Fruit fly (Drosophila melanogaster) whole organism, embryonic: ENCODE results near the gene CG4025.
A peak's percentile ranks its signal among the peaks of the same experiment; 100 is the strongest.

Experiments
- Asciz ChIP-seq: fragments of 200-800 bp; sonication (Bioruptor generic); optimal IDR thresholded peaks from 2 replicates; lab custom pipeline; 2017; ENCODE audit warnings: missing biosample characterization, mild to moderate bottlenecking, missing genetic modification characterization, missing genetic modification reagents
- Awh ChIP-seq: fragments of 200-800 bp; sonication (Bioruptor generic); IDR thresholded peaks from 2 replicates; pipeline ENCODE4, ENCODE4 v1.3.6; 2022; ENCODE audit warnings: missing biosample characterization, missing genetic modification characterization
- CG10462 ChIP-seq: fragments of 200-800 bp; sonication (Bioruptor generic); optimal IDR thresholded peaks from 2 replicates; lab custom pipeline; 2016; ENCODE audit warnings: missing biosample characterization, missing genetic modification characterization
- CG12104 ChIP-seq: fragments of 200-800 bp; sonication (Bioruptor generic); optimal IDR thresholded peaks from 3 replicates; lab custom pipeline; 2016; ENCODE audit warnings: missing biosample characterization, missing genetic modification characterization
- CG12155 ChIP-seq: fragments of 200-800 bp; sonication (Bioruptor generic); optimal IDR thresholded peaks from 3 replicates; lab custom pipeline; 2016; ENCODE audit warnings: missing biosample characterization, missing genetic modification characterization
- CG1233 ChIP-seq: fragments of 200-800 bp; sonication (Bioruptor generic); optimal IDR thresholded peaks from 4 replicates; lab custom pipeline; 2018; ENCODE audit warnings: missing biosample characterization, mild to moderate bottlenecking, missing genetic modification characterization
- CG13894 ChIP-seq: fragments of 200-800 bp; sonication (Bioruptor generic); optimal IDR thresholded peaks from 3 replicates; lab custom pipeline; 2018; ENCODE audit warnings: missing biosample characterization, mild to moderate bottlenecking, missing genetic modification characterization, moderate library complexity
- CG15479 ChIP-seq: fragments of 200-800 bp; sonication (Bioruptor generic); optimal IDR thresholded peaks from 3 replicates; lab custom pipeline; 2019; ENCODE audit warnings: missing biosample characterization, mild to moderate bottlenecking, missing genetic modification characterization, moderate library complexity
- CG17568 ChIP-seq: fragments of 200-800 bp; sonication (Bioruptor generic); optimal IDR thresholded peaks from 2 replicates; lab custom pipeline; 2018; ENCODE audit warnings: missing biosample characterization, mild to moderate bottlenecking, missing genetic modification characterization, moderate library complexity
- CG2202 ChIP-seq: fragments of 200-800 bp; sonication (Bioruptor generic); optimal IDR thresholded peaks from 2 replicates; lab custom pipeline; 2018; ENCODE audit warnings: missing biosample characterization, mild to moderate bottlenecking, missing genetic modification characterization
- CG2889 ChIP-seq: fragments of 200-800 bp; sonication (Bioruptor generic); IDR thresholded peaks from 3 replicates; pipeline ENCODE4 v1.3.6; 2022; ENCODE audit warnings: missing biosample characterization, missing genetic modification characterization
- CG3407 ChIP-seq: fragments of 200-800 bp; sonication (Bioruptor generic); optimal IDR thresholded peaks from 2 replicates; lab custom pipeline; 2018; ENCODE audit warnings: missing biosample characterization, mild to moderate bottlenecking, missing genetic modification characterization
- CG34376 ChIP-seq: fragments of 200-800 bp; sonication (Bioruptor generic); optimal IDR thresholded peaks from 2 replicates; lab custom pipeline; 2018; ENCODE audit warnings: missing biosample characterization, mild to moderate bottlenecking, missing genetic modification characterization
- CG34422 ChIP-seq: fragments of 200-800 bp; sonication (Bioruptor generic); IDR thresholded peaks from 3 replicates; pipeline ENCODE4 v1.3.6; 2022; ENCODE audit warnings: missing biosample characterization, missing genetic modification characterization
- CG4617 ChIP-seq: fragments of 200-800 bp; sonication (Bioruptor generic); optimal IDR thresholded peaks from 3 replicates; lab custom pipeline; 2016; ENCODE audit warnings: missing biosample characterization, missing genetic modification characterization, borderline replicate concordance
- CG4820 ChIP-seq: fragments of 200-800 bp; sonication (Bioruptor generic); optimal IDR thresholded peaks from 3 replicates; lab custom pipeline; 2016; ENCODE audit warnings: missing biosample characterization, missing genetic modification characterization
- CG5245 ChIP-seq: fragments of 200-800 bp; sonication (Bioruptor generic); optimal IDR thresholded peaks from 3 replicates; lab custom pipeline; 2016; ENCODE audit warnings: missing biosample characterization, missing genetic modification characterization
- CG6272 ChIP-seq: fragments of 200-800 bp; sonication (Bioruptor generic); IDR thresholded peaks from 2 replicates; pipeline ENCODE4 v1.3.6; 2022; ENCODE audit warnings: missing biosample characterization, missing genetic modification characterization
- CG6689 ChIP-seq: fragments of 200-800 bp; sonication (Bioruptor generic); IDR thresholded peaks from 2 replicates; pipeline ENCODE4 v1.3.6; 2022; ENCODE audit warnings: missing biosample characterization, missing genetic modification characterization
- CG8359 ChIP-seq: fragments of 200-800 bp; sonication (Bioruptor generic); optimal IDR thresholded peaks from 2 replicates; lab custom pipeline; 2017; ENCODE audit warnings: missing biosample characterization, mild to moderate bottlenecking, missing genetic modification characterization, borderline replicate concordance
- D ChIP-seq, 2 experiments: fragments of 200-800 bp in 1 of 2; fragments of >200 bp in 1 of 2; sonication (Bioruptor generic) in 1 of 2; optimal IDR thresholded peaks; 2 replicates in 1 of 2; 3 replicates in 1 of 2; lab custom pipeline; 2017; ENCODE audit warnings: mild to moderate bottlenecking in 1 of 2, missing biosample characterization in 1 of 2, missing genetic modification characterization in 1 of 2, missing genetic modification reagents in 1 of 2
- Dp ChIP-seq: fragments of 200-800 bp; sonication (Bioruptor generic); optimal IDR thresholded peaks from 2 replicates; lab custom pipeline; 2018; ENCODE audit warnings: missing biosample characterization, mild to moderate bottlenecking, missing genetic modification characterization, moderate library complexity
- Elba2 ChIP-seq: fragments of 200-800 bp; sonication (Bioruptor generic); optimal IDR thresholded peaks from 3 replicates; lab custom pipeline; 2016; ENCODE audit warnings: missing biosample characterization, missing genetic modification characterization
- Gug ChIP-seq: fragments of 200-800 bp; sonication (Bioruptor generic); IDR thresholded peaks from 4 replicates; pipeline ENCODE4 v1.3.6; 2022; ENCODE audit warnings: missing biosample characterization, missing genetic modification characterization
- Hand ChIP-seq: fragments of 200-800 bp; sonication (Bioruptor generic); optimal IDR thresholded peaks from 2 replicates; lab custom pipeline; 2017; ENCODE audit warnings: mild to moderate bottlenecking, missing biosample characterization, missing genetic modification reagents, missing genetic modification characterization
- Hr39 ChIP-seq: fragments of >200 bp; optimal IDR thresholded peaks from 2 replicates; lab custom pipeline; 2017
- Jarid2 ChIP-seq: fragments of 200-800 bp; sonication (Bioruptor generic); optimal IDR thresholded peaks from 3 replicates; lab custom pipeline; 2017; ENCODE audit warnings: mild to moderate bottlenecking, missing biosample characterization, missing genetic modification reagents, missing genetic modification characterization
- Myb ChIP-seq: fragments of 200-800 bp; sonication (Bioruptor generic); optimal IDR thresholded peaks from 2 replicates; lab custom pipeline; 2016; ENCODE audit warnings: missing biosample characterization, missing genetic modification characterization
- NC2β ChIP-seq: fragments of 200-800 bp; sonication (Bioruptor generic); optimal IDR thresholded peaks from 2 replicates; lab custom pipeline; 2016; ENCODE audit warnings: missing biosample characterization, missing genetic modification characterization
- Ravus ChIP-seq: fragments of 200-800 bp; sonication (Bioruptor generic); IDR thresholded peaks from 2 replicates; pipeline ENCODE4 v1.3.6; 2022; ENCODE audit warnings: missing biosample characterization, missing genetic modification characterization
- Six4 ChIP-seq: fragments of 200-800 bp; sonication (Bioruptor generic); optimal IDR thresholded peaks from 2 replicates; lab custom pipeline; 2016; ENCODE audit warnings: missing biosample characterization, missing genetic modification characterization
- TFAM ChIP-seq: fragments of 200-800 bp; sonication (Bioruptor generic); optimal IDR thresholded peaks from 2 replicates; lab custom pipeline; 2017; ENCODE audit warnings: missing biosample characterization, missing genetic modification characterization, inconsistent platforms
- Xbp1 ChIP-seq: fragments of 200-800 bp; sonication (Bioruptor generic); optimal IDR thresholded peaks from 3 replicates; lab custom pipeline; 2016; ENCODE audit warnings: missing biosample characterization, mild to moderate bottlenecking, missing genetic modification characterization
- ato ChIP-seq: fragments of 200-800 bp; sonication (Bioruptor generic); IDR thresholded peaks from 2 replicates; pipeline ENCODE4 v1.3.6; 2022; ENCODE audit warnings: missing biosample characterization, missing genetic modification characterization; ENCODE audit not compliant: partially characterized antibody
- bsh ChIP-seq, 2 experiments: fragments of 200-800 bp; sonication (Bioruptor generic); optimal IDR thresholded peaks; 2 replicates each; lab custom pipeline; 2017 to 2018; ENCODE audit warnings: mild to moderate bottlenecking in 2 of 2, missing biosample characterization in 2 of 2, missing genetic modification characterization in 2 of 2, moderate library complexity in 1 of 2
- cas ChIP-seq: fragments of 200-800 bp; sonication (Bioruptor generic); IDR thresholded peaks from 2 replicates; pipeline ENCODE4 v1.3.6; 2022; ENCODE audit warnings: missing biosample characterization, missing genetic modification characterization
- crc ChIP-seq: fragments of 200-800 bp; sonication (Bioruptor generic); optimal IDR thresholded peaks from 2 replicates; lab custom pipeline; 2016; ENCODE audit warnings: missing biosample characterization, missing genetic modification characterization
- dmrt11E ChIP-seq: fragments of 200-800 bp; sonication (Bioruptor generic); optimal IDR thresholded peaks from 3 replicates; lab custom pipeline; 2018; ENCODE audit warnings: missing biosample characterization, mild to moderate bottlenecking, missing genetic modification characterization, moderate library complexity
- ems ChIP-seq: fragments of 200-800 bp; sonication (Bioruptor generic); optimal IDR thresholded peaks from 3 replicates; lab custom pipeline; 2016; ENCODE audit warnings: missing biosample characterization, missing genetic modification characterization
- fru ChIP-seq: fragments of >200 bp; optimal IDR thresholded peaks from 2 replicates; lab custom pipeline; 2017
- hb ChIP-seq: fragments of 200-800 bp; sonication (Bioruptor generic); IDR thresholded peaks from 3 replicates; pipeline ENCODE4 v1.3.6; 2022; ENCODE audit warnings: missing biosample characterization, missing genetic modification characterization; ENCODE audit not compliant: partially characterized antibody
- klu ChIP-seq: fragments of 200-800 bp; sonication (Bioruptor generic); IDR thresholded peaks from 2 replicates; pipeline ENCODE4 v1.3.6; 2022; ENCODE audit warnings: missing biosample characterization, missing genetic modification characterization
- nerfin-1 ChIP-seq: fragments of 200-800 bp; sonication (Bioruptor generic); optimal IDR thresholded peaks from 3 replicates; lab custom pipeline; 2019; ENCODE audit warnings: missing biosample characterization, mild to moderate bottlenecking, missing genetic modification characterization, moderate library complexity
- odd ChIP-seq: fragments of 200-800 bp; sonication (Bioruptor generic); optimal IDR thresholded peaks from 2 replicates; lab custom pipeline; 2017; ENCODE audit warnings: missing biosample characterization, mild to moderate bottlenecking, missing genetic modification characterization
- pzg ChIP-seq: fragments of 200-800 bp; sonication (Bioruptor generic); optimal IDR thresholded peaks from 3 replicates; lab custom pipeline; 2018; ENCODE audit warnings: missing biosample characterization, mild to moderate bottlenecking, missing genetic modification characterization, moderate library complexity
- scrt ChIP-seq: fragments of 200-800 bp; sonication (Bioruptor generic); optimal IDR thresholded peaks from 2 replicates; lab custom pipeline; 2018; ENCODE audit warnings: missing biosample characterization, mild to moderate bottlenecking, missing genetic modification characterization, moderate library complexity
- sens-2 ChIP-seq: fragments of 200-800 bp; sonication (Bioruptor generic); IDR thresholded peaks from 2 replicates; pipeline ENCODE4 v1.3.6; 2022; ENCODE audit warnings: missing biosample characterization, missing genetic modification characterization
- seq ChIP-seq: fragments of 200-800 bp; sonication (Bioruptor generic); IDR thresholded peaks from 2 replicates; pipeline ENCODE4 v1.3.6; 2022; ENCODE audit warnings: missing biosample characterization, missing genetic modification characterization
- tin ChIP-seq: fragments of 200-800 bp; sonication (Bioruptor generic); optimal IDR thresholded peaks from 3 replicates; lab custom pipeline; 2016; ENCODE audit warnings: missing biosample characterization, missing genetic modification characterization
- zen ChIP-seq: fragments of 200-800 bp; sonication (Bioruptor generic); optimal IDR thresholded peaks from 3 replicates; lab custom pipeline; 2018; ENCODE audit warnings: missing biosample characterization, mild to moderate bottlenecking, missing genetic modification characterization, moderate library complexity

CG4025 gene

DNA sequence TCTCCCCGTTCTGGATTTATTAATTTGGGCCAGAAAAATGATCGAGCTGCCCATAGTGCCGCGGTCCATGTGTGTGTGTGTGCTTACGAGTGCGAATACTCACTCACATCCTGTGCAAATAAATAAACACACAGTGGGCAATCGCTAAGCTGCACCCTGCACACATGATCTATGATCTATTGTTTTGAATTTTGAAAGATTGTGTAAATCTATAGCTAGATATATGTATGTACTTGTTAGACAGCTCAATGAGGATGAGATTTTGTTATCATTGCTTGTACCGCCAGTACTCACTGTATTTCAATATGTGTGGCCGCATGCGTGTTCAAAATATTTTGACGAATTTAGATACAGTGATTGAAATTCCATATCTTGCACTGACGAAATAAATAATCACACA lies 6.3 kb downstream of the CG4025 start (continued):
- TF ChIP-seq bsh (GFP tag; optimal IDR thresholded peaks at IDR 0.05; lab: Kevin White, UChicago) (peak in 1 of 2 experiments; percentile 61), Xbp1 (GFP tag; lab: Kevin White, UChicago) (peak; percentile 32), CG4820 (GFP tag; lab: Kevin White, UChicago) (no peak), Myb (peak; percentile 28), Jarid2 (GFP tag; lab: Kevin White, UChicago) (no peak), Six4 (GFP tag; lab: Kevin White, UChicago) (no peak), CG2202 (no peak), odd (GFP tag; lab: Kevin White, UChicago) (no peak), Hr39 (no peak), CG3407 (GFP tag; lab: Kevin White, UChicago) (no peak), Dp (GFP tag; lab: Kevin White, UChicago) (no peak), CG34376 (GFP tag; lab: Kevin White, UChicago) (no peak), CG5245 (GFP tag; lab: Kevin White, UChicago) (peak; percentile 17), NC2β (GFP tag; lab: Kevin White, UChicago) (no peak), CG12104 (GFP tag; lab: Kevin White, UChicago) (no peak), CG10462 (GFP tag; lab: Kevin White, UChicago) (no peak), nerfin-1 (tag; lab: Kevin White, UChicago) (no peak), crc (GFP tag; lab: Kevin White, UChicago) (no peak), CG12155 (GFP tag; lab: Kevin White, UChicago) (peak; percentile 63), CG8359 (GFP tag; lab: Kevin White, UChicago) (no peak), tin (GFP tag; lab: Kevin White, UChicago) (peak; percentile 2), fru (lab: Kevin White, UChicago) (no peak), Awh (GFP tag; lab: Robert Waterston, UW) (no peak), CG15479 (GFP tag; lab: Kevin White, UChicago) (no peak), Gug (peak; percentile 71; the same call in 3 of the 4 replicates), cas (GFP tag; lab: Robert Waterston, UW) (no peak), Elba2 (GFP tag; lab: Kevin White, UChicago) (no peak), CG2889 (GFP tag; lab: Robert Waterston, UW) (peak; percentile 52; the same call in 1 of the 3 replicates), D (optimal IDR thresholded peaks at IDR 0.05; lab: Kevin White, UChicago) (no peak), D (GFP tag; optimal IDR thresholded peaks at IDR 0.05; lab: Kevin White, UChicago) (no peak), Ravus (GFP tag; lab: Robert Waterston, UW) (peak; percentile 23), ems (GFP tag; lab: Kevin White, UChicago) (no peak), sens-2 (GFP tag; lab: Robert Waterston, UW) (no peak), CG1233 (GFP tag; lab: Kevin White, UChicago) (no peak), CG4617 (no peak), CG6272 (no peak), klu (GFP tag; lab: Robert Waterston, UW) (peak; percentile 54), seq (0 out of 2 replicates have a peak, but pooled peaks have one; percentile 16), Hand (GFP tag; lab: Kevin White, UChicago) (peak; percentile 27), CG13894 (peak; percentile 14), zen (tag; lab: Kevin White, UChicago) (no peak), pzg (GFP tag; lab: Kevin White, UChicago) (no peak), CG6689 (GFP tag; lab: Robert Waterston, UW) (peak; percentile 42; the same call in 1 of the 2 replicates), CG17568 (GFP tag; lab: Kevin White, UChicago) (no peak), ato (GFP tag; lab: Robert Waterston, UW) (no peak), hb (GFP tag; lab: Robert Waterston, UW) (no peak), TFAM (GFP tag; lab: Kevin White, UChicago) (no peak), Asciz (GFP tag; lab: Kevin White, UChicago) (peak; percentile 2), scrt (GFP tag; lab: Kevin White, UChicago) (peak; percentile 49), dmrt11E (tag; lab: Kevin White, UChicago) (no peak), CG34422 (GFP tag; lab: Robert Waterston, UW) (peak; percentile 25; the same call in 1 of the 3 replicates)
